Worm (Caenorhabditis elegans) whole organism, late embryonic: Measurements from ENCODE around the gene dgn-2.

ENCODE experiments used
- Y22D7AL.16 ChIP-seq: sonication (generic microtip); optimal IDR thresholded peaks from 2 replicates; lab custom pipeline; 2016; ENCODE audit warnings: missing genetic modification characterization, missing compliant biosample characterization
- ceh-9 ChIP-seq: sonication (generic microtip); optimal IDR thresholded peaks from 2 replicates; lab custom pipeline; 2016; ENCODE audit warnings: mild to moderate bottlenecking, missing genetic modification characterization, inconsistent platforms, missing compliant biosample characterization
- elt-4 ChIP-seq: sonication (generic microtip); optimal IDR thresholded peaks from 2 replicates; lab custom pipeline; 2016; ENCODE audit warnings: missing genetic modification characterization, missing compliant biosample characterization
- unc-55 ChIP-seq: sonication (generic microtip); optimal IDR thresholded peaks from 2 replicates; lab custom pipeline; 2017; ENCODE audit warnings: missing biosample characterization, missing genetic modification reagents, missing genetic modification characterization

ce11 chrX:1371688-1372087 lies 4.4 kb upstream of the dgn-2 start, which contains the start of gene fbxa-190:
- TF ChIP-seq ceh-9 (tag; lab: Kevin White, UChicago) = no peak
- TF ChIP-seq Y22D7AL.16 (tag; lab: Kevin White, UChicago) = no peak
- TF ChIP-seq elt-4 (tag; lab: Kevin White, UChicago) = no peak
- TF ChIP-seq unc-55 (GFP tag; lab: Kevin White, UChicago) = no peak
